Fruit fly (Drosophila melanogaster) whole organism, embryonic: Measurements from ENCODE around the gene Pcmt.

Source experiments
- Adf1 ChIP-seq: fragments of 200-800 bp; sonication (Bioruptor generic); IDR thresholded peaks from 2 replicates; pipeline ENCODE4 v1.3.6; 2022; ENCODE audit warnings: missing biosample characterization, missing genetic modification characterization
- BEAF-32 ChIP-seq: fragments of 200-800 bp; sonication (Bioruptor generic); optimal IDR thresholded peaks from 3 replicates; lab custom pipeline; 2017; ENCODE audit warnings: missing biosample characterization, missing genetic modification characterization, mild to moderate bottlenecking, moderate library complexity, missing genetic modification reagents
- BtbVII ChIP-seq: fragments of 200-800 bp; sonication (Bioruptor generic); optimal IDR thresholded peaks from 3 replicates; lab custom pipeline; 2017; ENCODE audit warnings: missing biosample characterization, mild to moderate bottlenecking, missing genetic modification characterization
- CG10543 ChIP-seq: fragments of 200-800 bp; sonication (Bioruptor generic); optimal IDR thresholded peaks from 3 replicates; lab custom pipeline; 2017; ENCODE audit warnings: missing biosample characterization, mild to moderate bottlenecking, missing genetic modification characterization, moderate library complexity
- CG11398 ChIP-seq: fragments of 200-800 bp; sonication (Bioruptor generic); optimal IDR thresholded peaks from 2 replicates; lab custom pipeline; 2016; ENCODE audit warnings: missing biosample characterization, missing genetic modification characterization
- CG12236 ChIP-seq: fragments of 200-800 bp; sonication (Bioruptor generic); optimal IDR thresholded peaks from 2 replicates; lab custom pipeline; 2016; ENCODE audit warnings: missing biosample characterization, missing genetic modification characterization
- CG12744 ChIP-seq: fragments of 200-800 bp; sonication (Bioruptor generic); optimal IDR thresholded peaks from 2 replicates; lab custom pipeline; 2016; ENCODE audit warnings: missing biosample characterization, missing genetic modification characterization
- CG14667 ChIP-seq: fragments of 200-800 bp; sonication (Bioruptor generic); IDR thresholded peaks from 2 replicates; pipeline ENCODE4 v1.3.6; 2022; ENCODE audit warnings: missing biosample characterization, missing genetic modification characterization
- CG15514 ChIP-seq: fragments of 200-800 bp; sonication (Bioruptor generic); optimal IDR thresholded peaks from 3 replicates; lab custom pipeline; 2017; ENCODE audit warnings: missing biosample characterization, missing genetic modification characterization, mild to moderate bottlenecking, moderate library complexity, missing genetic modification reagents
- CG15601 ChIP-seq: fragments of 200-800 bp; sonication (Bioruptor generic); optimal IDR thresholded peaks from 3 replicates; lab custom pipeline; 2019; ENCODE audit warnings: missing biosample characterization, mild to moderate bottlenecking, missing genetic modification characterization, moderate library complexity
- CG1603 ChIP-seq: fragments of 200-800 bp; sonication (Bioruptor generic); optimal IDR thresholded peaks from 2 replicates; lab custom pipeline; 2019; ENCODE audit warnings: missing biosample characterization, mild to moderate bottlenecking, missing genetic modification characterization, moderate library complexity
- CG17802 ChIP-seq: fragments of 200-800 bp; sonication (Bioruptor generic); optimal IDR thresholded peaks from 2 replicates; lab custom pipeline; 2018; ENCODE audit warnings: missing biosample characterization, mild to moderate bottlenecking, missing genetic modification characterization, moderate library complexity
- CG18262 ChIP-seq: fragments of 200-800 bp; optimal IDR thresholded peaks from 3 replicates; lab custom pipeline; 2019; ENCODE audit warnings: missing biosample characterization, mild to moderate bottlenecking, missing genetic modification characterization, moderate library complexity
- CG18599 ChIP-seq: fragments of 200-800 bp; sonication (Bioruptor generic); optimal IDR thresholded peaks from 3 replicates; lab custom pipeline; 2017; ENCODE audit warnings: missing biosample characterization, missing genetic modification characterization, mild to moderate bottlenecking, moderate library complexity, missing genetic modification reagents
- CG3281 ChIP-seq: fragments of 200-800 bp; sonication (Bioruptor generic); optimal IDR thresholded peaks from 3 replicates; lab custom pipeline; 2017; ENCODE audit warnings: missing biosample characterization, mild to moderate bottlenecking, missing genetic modification characterization
- CG3407 ChIP-seq: fragments of 200-800 bp; sonication (Bioruptor generic); optimal IDR thresholded peaks from 2 replicates; lab custom pipeline; 2018; ENCODE audit warnings: missing biosample characterization, mild to moderate bottlenecking, missing genetic modification characterization
- CG3838 ChIP-seq: fragments of 200-800 bp; sonication (Bioruptor generic); optimal IDR thresholded peaks from 3 replicates; lab custom pipeline; 2016; ENCODE audit warnings: missing biosample characterization, missing genetic modification characterization
- CG4617 ChIP-seq: fragments of 200-800 bp; sonication (Bioruptor generic); optimal IDR thresholded peaks from 3 replicates; lab custom pipeline; 2016; ENCODE audit warnings: missing biosample characterization, missing genetic modification characterization, borderline replicate concordance
- CG5953 ChIP-seq: fragments of 200-800 bp; sonication (Bioruptor generic); IDR thresholded peaks from 2 replicates; pipeline ENCODE4 v1.3.6; 2022; ENCODE audit warnings: missing biosample characterization, missing genetic modification characterization
- CG7786 ChIP-seq: fragments of 200-800 bp; sonication (Bioruptor generic); optimal IDR thresholded peaks from 2 replicates; lab custom pipeline; 2016; ENCODE audit warnings: missing biosample characterization, missing genetic modification characterization
- CG8359 ChIP-seq: fragments of 200-800 bp; sonication (Bioruptor generic); optimal IDR thresholded peaks from 2 replicates; lab custom pipeline; 2017; ENCODE audit warnings: missing biosample characterization, mild to moderate bottlenecking, missing genetic modification characterization, borderline replicate concordance
- CG9797 ChIP-seq: fragments of 200-800 bp; sonication (Bioruptor generic); optimal IDR thresholded peaks from 3 replicates; lab custom pipeline; 2018; ENCODE audit warnings: missing biosample characterization, mild to moderate bottlenecking, missing genetic modification characterization
- Dad ChIP-seq: fragments of 200-800 bp; sonication (Bioruptor generic); optimal IDR thresholded peaks from 3 replicates; lab custom pipeline; 2016; ENCODE audit warnings: missing biosample characterization, missing genetic modification characterization
- Dp ChIP-seq: fragments of 200-800 bp; sonication (Bioruptor generic); optimal IDR thresholded peaks from 2 replicates; lab custom pipeline; 2018; ENCODE audit warnings: missing biosample characterization, mild to moderate bottlenecking, missing genetic modification characterization, moderate library complexity
- E2f2 ChIP-seq: fragments of 200-800 bp; sonication (Bioruptor generic); IDR thresholded peaks from 2 replicates; pipeline ENCODE4 v1.3.6; 2022; ENCODE audit warnings: missing biosample characterization, missing genetic modification characterization
- HLH3B ChIP-seq: fragments of 200-800 bp; sonication (Bioruptor generic); IDR thresholded peaks from 2 replicates; pipeline ENCODE4 v1.3.6; 2022; ENCODE audit warnings: missing biosample characterization, missing genetic modification characterization
- Hey ChIP-seq: fragments of 200-800 bp; sonication (Bioruptor generic); optimal IDR thresholded peaks from 3 replicates; lab custom pipeline; 2018; ENCODE audit warnings: missing biosample characterization, mild to moderate bottlenecking, missing genetic modification characterization
- Hmx ChIP-seq: fragments of 200-800 bp; sonication (Bioruptor generic); optimal IDR thresholded peaks from 2 replicates; lab custom pipeline; 2016; ENCODE audit warnings: missing biosample characterization, missing genetic modification characterization
- Hsf ChIP-seq: fragments of 200-800 bp; sonication (Bioruptor generic); optimal IDR thresholded peaks from 3 replicates; lab custom pipeline; 2016; ENCODE audit warnings: missing biosample characterization, missing genetic modification characterization
- Max ChIP-seq: fragments of 200-800 bp; sonication (Bioruptor generic); optimal IDR thresholded peaks from 2 replicates; lab custom pipeline; 2016; ENCODE audit warnings: missing biosample characterization, mild to moderate bottlenecking, missing genetic modification characterization
- Oaz ChIP-seq: fragments of 200-800 bp; sonication (Bioruptor generic); IDR thresholded peaks from 2 replicates; pipeline ENCODE4 v1.3.6; 2022; ENCODE audit warnings: missing biosample characterization, missing genetic modification characterization
- Opbp ChIP-seq: fragments of 200-800 bp; sonication (Bioruptor generic); IDR thresholded peaks from 3 replicates; pipeline ENCODE4 v1.3.6; 2022; ENCODE audit warnings: missing biosample characterization, missing genetic modification characterization; ENCODE audit not compliant: partially characterized antibody
- Spps ChIP-seq: fragments of 200-800 bp; sonication (Bioruptor generic); optimal IDR thresholded peaks from 2 replicates; lab custom pipeline; 2018; ENCODE audit warnings: missing biosample characterization, mild to moderate bottlenecking, missing genetic modification characterization
- Sry-β ChIP-seq: fragments of 200-800 bp; sonication (Bioruptor generic); optimal IDR thresholded peaks from 2 replicates; lab custom pipeline; 2018; ENCODE audit warnings: missing biosample characterization, mild to moderate bottlenecking, missing genetic modification characterization, moderate library complexity
- ara ChIP-seq: fragments of 200-800 bp; sonication (Bioruptor generic); IDR thresholded peaks from 2 replicates; pipeline ENCODE4 v1.3.6; 2022; ENCODE audit warnings: missing biosample characterization, missing genetic modification characterization
- bsh ChIP-seq, 2 experiments: fragments of 200-800 bp; sonication (Bioruptor generic); optimal IDR thresholded peaks; 2 replicates each; lab custom pipeline; 2017 to 2018; ENCODE audit warnings: mild to moderate bottlenecking in 2 of 2, missing biosample characterization in 2 of 2, missing genetic modification characterization in 2 of 2, moderate library complexity in 1 of 2
- disco-r ChIP-seq: fragments of 200-800 bp; sonication (Bioruptor generic); optimal IDR thresholded peaks from 2 replicates; lab custom pipeline; 2016; ENCODE audit warnings: missing biosample characterization, missing genetic modification characterization
- esg ChIP-seq: fragments of 200-800 bp; sonication (Bioruptor generic); conservative IDR thresholded peaks from 2 replicates; pipeline ENCODE4 v1.3.6; 2022; ENCODE audit warnings: missing biosample characterization, missing genetic modification characterization
- fd96Cb ChIP-seq: fragments of 200-800 bp; sonication (Bioruptor generic); optimal IDR thresholded peaks from 2 replicates; lab custom pipeline; 2018; ENCODE audit warnings: missing biosample characterization, mild to moderate bottlenecking, missing genetic modification characterization, moderate library complexity
- gcm2 ChIP-seq: fragments of 200-800 bp; sonication (Bioruptor generic); optimal IDR thresholded peaks from 2 replicates; lab custom pipeline; 2016; ENCODE audit warnings: missing biosample characterization, missing genetic modification characterization
- gfzf ChIP-seq: fragments of 200-800 bp; sonication (Bioruptor generic); optimal IDR thresholded peaks from 2 replicates; lab custom pipeline; 2016; ENCODE audit warnings: missing biosample characterization, mild to moderate bottlenecking, missing genetic modification characterization, moderate library complexity
- ham ChIP-seq: fragments of 200-800 bp; sonication (Bioruptor generic); IDR thresholded peaks from 2 replicates; pipeline ENCODE4 v1.3.6; 2022; ENCODE audit warnings: missing biosample characterization, missing genetic modification characterization
- lilli ChIP-seq: fragments of 200-800 bp; sonication (Bioruptor generic); optimal IDR thresholded peaks from 3 replicates; lab custom pipeline; 2016; ENCODE audit warnings: missing biosample characterization, missing genetic modification characterization
- pzg ChIP-seq: fragments of 200-800 bp; sonication (Bioruptor generic); optimal IDR thresholded peaks from 3 replicates; lab custom pipeline; 2018; ENCODE audit warnings: missing biosample characterization, mild to moderate bottlenecking, missing genetic modification characterization, moderate library complexity
- sens-2 ChIP-seq: fragments of 200-800 bp; sonication (Bioruptor generic); IDR thresholded peaks from 2 replicates; pipeline ENCODE4 v1.3.6; 2022; ENCODE audit warnings: missing biosample characterization, missing genetic modification characterization
- seq ChIP-seq: fragments of 200-800 bp; sonication (Bioruptor generic); IDR thresholded peaks from 2 replicates; pipeline ENCODE4 v1.3.6; 2022; ENCODE audit warnings: missing biosample characterization, missing genetic modification characterization
- slbo ChIP-seq: fragments of 200-800 bp; sonication (Bioruptor generic); IDR thresholded peaks from 2 replicates; pipeline ENCODE4 v1.3.6; 2022; ENCODE audit warnings: missing biosample characterization, missing genetic modification characterization
- slp2 ChIP-seq: fragments of 200-800 bp; sonication (Bioruptor generic); optimal IDR thresholded peaks from 2 replicates; lab custom pipeline; 2016; ENCODE audit warnings: missing biosample characterization, missing genetic modification characterization
- stc ChIP-seq: fragments of 200-800 bp; sonication (Bioruptor generic); IDR thresholded peaks from 2 replicates; pipeline ENCODE4 v1.3.6; 2022; ENCODE audit warnings: missing biosample characterization, missing genetic modification characterization
- ttk ChIP-seq: fragments of 200-800 bp; sonication (Bioruptor generic); IDR thresholded peaks from 2 replicates; pipeline ENCODE4 v2.1.2; 2022; ENCODE audit warnings: missing biosample characterization, missing genetic modification characterization
- tx ChIP-seq: fragments of 200-800 bp; sonication (Bioruptor generic); optimal IDR thresholded peaks from 2 replicates; lab custom pipeline; 2016; ENCODE audit warnings: missing biosample characterization, missing genetic modification characterization
- z ChIP-seq: fragments of 200-800 bp; sonication (Bioruptor generic); IDR thresholded peaks from 3 replicates; pipeline ENCODE4 v1.3.6; 2022; ENCODE audit warnings: missing biosample characterization, missing genetic modification characterization

The Pcmt gene

DNA sequence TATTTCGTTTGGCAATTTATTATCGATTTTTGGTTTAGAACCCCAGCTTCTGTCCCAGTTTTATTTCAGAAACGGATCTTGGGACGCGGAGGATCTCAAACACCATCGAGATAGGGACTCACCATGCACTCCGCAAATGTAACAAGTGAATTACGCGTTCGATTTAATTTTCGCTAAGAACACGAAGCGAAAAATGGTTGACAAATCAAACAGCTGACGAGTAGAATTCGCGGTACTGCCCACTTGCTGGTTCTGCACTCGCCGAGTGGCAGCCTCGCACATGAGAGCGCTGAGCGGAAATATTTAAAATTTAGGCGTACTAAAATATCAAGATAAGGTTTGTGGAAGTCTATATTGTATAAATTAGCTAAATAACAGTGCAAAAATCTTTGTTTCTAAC lies 9.3 kb upstream of the Pcmt start, which contains the start of gene Pi4KIIalpha (continued):
- TF ChIP-seq seq (GFP tag; lab: Robert Waterston, UW): no peak
- no peak for TF ChIP-seq slbo (GFP tag; lab: Robert Waterston, UW)
- TF ChIP-seq sens-2: no peak
- TF ChIP-seq Spps: no peak
- TF ChIP-seq CG5953 (GFP tag; lab: Robert Waterston, UW): no peak
- TF ChIP-seq CG12744: no peak
- peak; percentile 89 for TF ChIP-seq Dp (GFP tag; lab: Kevin White, UChicago)
- no peak for TF ChIP-seq slp2 (GFP tag; lab: Kevin White, UChicago)
- TF ChIP-seq lilli (GFP tag; lab: Kevin White, UChicago): no peak
- TF ChIP-seq fd96Cb (tag; lab: Kevin White, UChicago): no peak
- no peak for TF ChIP-seq CG7786 (GFP tag; lab: Kevin White, UChicago)
- TF ChIP-seq stc: no peak
- TF ChIP-seq gcm2 (GFP tag; lab: Kevin White, UChicago): no peak
- no peak for TF ChIP-seq Hey (tag; lab: Kevin White, UChicago)
- no peak for TF ChIP-seq ttk (GFP tag; lab: Robert Waterston, UW)
- TF ChIP-seq CG11398 (GFP tag; lab: Kevin White, UChicago): no peak
- TF ChIP-seq bsh (GFP tag; optimal IDR thresholded peaks at IDR 0.05; lab: Kevin White, UChicago): no peak
- no peak for TF ChIP-seq Hmx (GFP tag; lab: Kevin White, UChicago)
- TF ChIP-seq Hsf (GFP tag; lab: Kevin White, UChicago): no peak
- peak; percentile 66 for TF ChIP-seq CG3281 (GFP tag; lab: Kevin White, UChicago)
- TF ChIP-seq Opbp (GFP tag; lab: Robert Waterston, UW): peak; percentile 19; the same call in 1 of the 3 replicates
- TF ChIP-seq CG15601: no peak
- peak; percentile 69 for TF ChIP-seq pzg (GFP tag; lab: Kevin White, UChicago)
- peak; percentile 66 for TF ChIP-seq CG15514
- no peak for TF ChIP-seq z (GFP tag; lab: Robert Waterston, UW)
- peak; percentile 55 for TF ChIP-seq CG1603 (tag; lab: Kevin White, UChicago)
- no peak for TF ChIP-seq Oaz
- no peak for TF ChIP-seq CG18262 (tag; lab: Kevin White, UChicago)
- TF ChIP-seq HLH3B: no peak
- TF ChIP-seq Dad (GFP tag; lab: Kevin White, UChicago): no peak
- TF ChIP-seq E2f2 (GFP tag; lab: Robert Waterston, UW): peak; percentile 93
- no peak for TF ChIP-seq ara (GFP tag; lab: Robert Waterston, UW)
- TF ChIP-seq Sry-β (GFP tag; lab: Kevin White, UChicago): peak; percentile 32
- peak; percentile 28 for TF ChIP-seq BEAF-32
- no peak for TF ChIP-seq Max
- TF ChIP-seq CG3407 (GFP tag; lab: Kevin White, UChicago): no peak
- no peak for TF ChIP-seq CG18599 (GFP tag; lab: Kevin White, UChicago)
- TF ChIP-seq BtbVII (GFP tag; lab: Kevin White, UChicago): no peak
- no peak for TF ChIP-seq esg (GFP tag; lab: Robert Waterston, UW)
- TF ChIP-seq CG10543 (GFP tag; lab: Kevin White, UChicago): no peak
- TF ChIP-seq CG4617 (GFP tag; lab: Kevin White, UChicago): peak; percentile 47
- TF ChIP-seq CG12236 (GFP tag; lab: Kevin White, UChicago): no peak
- TF ChIP-seq CG9797 (GFP tag; lab: Kevin White, UChicago): no peak
- no peak for TF ChIP-seq CG14667 (GFP tag; lab: Robert Waterston, UW)
- TF ChIP-seq ham (GFP tag; lab: Robert Waterston, UW): no peak
- TF ChIP-seq CG17802 (tag; lab: Kevin White, UChicago): no peak
- TF ChIP-seq disco-r (GFP tag; lab: Kevin White, UChicago): peak; percentile 23
- TF ChIP-seq CG8359: no peak
- TF ChIP-seq gfzf (GFP tag; lab: Kevin White, UChicago): peak; percentile 9
- TF ChIP-seq CG3838 (GFP tag; lab: Kevin White, UChicago): no peak
- TF ChIP-seq Adf1 (GFP tag; lab: Robert Waterston, UW): no peak
- TF ChIP-seq tx (GFP tag; lab: Kevin White, UChicago): no peak
